Fruit fly (Drosophila melanogaster) whole organism, embryonic: Measurements from ENCODE around the gene Hr4.

Experiments
- ATbp ChIP-seq: fragments of 200-800 bp; sonication (Bioruptor generic); optimal IDR thresholded peaks from 2 replicates; lab custom pipeline; 2017; ENCODE audit warnings: missing biosample characterization, mild to moderate bottlenecking, missing genetic modification characterization, missing genetic modification reagents
- Abd-B ChIP-seq: fragments of 200-800 bp; sonication (Bioruptor generic); optimal IDR thresholded peaks from 2 replicates; lab custom pipeline; 2018; ENCODE audit warnings: missing biosample characterization, mild to moderate bottlenecking, missing genetic modification characterization, moderate library complexity
- Atf3 ChIP-seq: fragments of 200-800 bp; sonication (Bioruptor generic); optimal IDR thresholded peaks from 3 replicates; lab custom pipeline; 2016; ENCODE audit warnings: missing biosample characterization, missing genetic modification characterization
- BEAF-32 ChIP-seq: fragments of 200-800 bp; sonication (Bioruptor generic); optimal IDR thresholded peaks from 3 replicates; lab custom pipeline; 2017; ENCODE audit warnings: missing biosample characterization, missing genetic modification characterization, mild to moderate bottlenecking, moderate library complexity, missing genetic modification reagents
- CG10654 ChIP-seq: fragments of 200-800 bp; sonication (Bioruptor generic); optimal IDR thresholded peaks from 2 replicates; lab custom pipeline; 2016; ENCODE audit warnings: missing biosample characterization, missing genetic modification characterization
- CG10979 ChIP-seq: fragments of 200-800 bp; sonication (Bioruptor generic); optimal IDR thresholded peaks from 2 replicates; lab custom pipeline; 2018; ENCODE audit warnings: missing biosample characterization, mild to moderate bottlenecking, missing genetic modification characterization, moderate library complexity
- CG11560 ChIP-seq: fragments of 200-800 bp; sonication (Bioruptor generic); IDR thresholded peaks from 3 replicates; pipeline ENCODE4 v1.3.6; 2022; ENCODE audit warnings: missing biosample characterization, missing genetic modification characterization
- CG11723 ChIP-seq: fragments of 200-800 bp; sonication (Bioruptor generic); optimal IDR thresholded peaks from 2 replicates; lab custom pipeline; 2017; ENCODE audit warnings: missing biosample characterization, mild to moderate bottlenecking, missing genetic modification characterization
- CG12219 ChIP-seq: fragments of 200-800 bp; sonication (Bioruptor generic); optimal IDR thresholded peaks from 3 replicates; lab custom pipeline; 2018; ENCODE audit warnings: missing biosample characterization, mild to moderate bottlenecking, missing genetic modification characterization
- CG15601 ChIP-seq: fragments of 200-800 bp; sonication (Bioruptor generic); optimal IDR thresholded peaks from 3 replicates; lab custom pipeline; 2019; ENCODE audit warnings: missing biosample characterization, mild to moderate bottlenecking, missing genetic modification characterization, moderate library complexity
- CG16813 ChIP-seq: fragments of 200-800 bp; sonication (Bioruptor generic); IDR thresholded peaks from 3 replicates; pipeline ENCODE4 v1.3.6; 2022; ENCODE audit warnings: missing biosample characterization, missing genetic modification characterization; ENCODE audit not compliant: partially characterized antibody
- CG16863 ChIP-seq: fragments of 200-800 bp; sonication (Bioruptor generic); optimal IDR thresholded peaks from 3 replicates; lab custom pipeline; 2016; ENCODE audit warnings: missing biosample characterization, missing genetic modification characterization
- CG17186 ChIP-seq: fragments of 200-800 bp; sonication (Bioruptor generic); optimal IDR thresholded peaks from 3 replicates; lab custom pipeline; 2017; ENCODE audit warnings: missing biosample characterization, missing genetic modification reagents, missing genetic modification characterization
- CG17829 ChIP-seq: fragments of 200-800 bp; optimal IDR thresholded peaks from 2 replicates; lab custom pipeline; 2019; ENCODE audit warnings: missing biosample characterization, mild to moderate bottlenecking, missing genetic modification characterization, moderate library complexity
- CG31224 ChIP-seq: fragments of 200-800 bp; sonication (Bioruptor generic); IDR thresholded peaks from 2 replicates; pipeline ENCODE4 v1.3.6; 2022; ENCODE audit warnings: missing biosample characterization, missing genetic modification characterization
- CG3847 ChIP-seq: fragments of 200-800 bp; sonication (Bioruptor generic); IDR thresholded peaks from 2 replicates; pipeline ENCODE4 v1.3.6; 2022; ENCODE audit warnings: missing biosample characterization, missing genetic modification characterization
- CG4282 ChIP-seq: fragments of 200-800 bp; sonication (Bioruptor generic); optimal IDR thresholded peaks from 2 replicates; lab custom pipeline; 2016; ENCODE audit warnings: missing biosample characterization, missing genetic modification characterization
- CG6654 ChIP-seq: fragments of 200-800 bp; sonication (Bioruptor generic); optimal IDR thresholded peaks from 2 replicates; lab custom pipeline; 2017; ENCODE audit warnings: missing biosample characterization, mild to moderate bottlenecking, missing genetic modification characterization
- CG6689 ChIP-seq: fragments of 200-800 bp; sonication (Bioruptor generic); IDR thresholded peaks from 2 replicates; pipeline ENCODE4 v1.3.6; 2022; ENCODE audit warnings: missing biosample characterization, missing genetic modification characterization
- CG7963 ChIP-seq: fragments of 200-800 bp; sonication (Bioruptor generic); IDR thresholded peaks from 3 replicates; pipeline ENCODE4 v1.3.6; 2022; ENCODE audit warnings: missing biosample characterization, missing genetic modification characterization; ENCODE audit not compliant: partially characterized antibody
- CG8281 ChIP-seq: fragments of 200-800 bp; sonication (Bioruptor generic); optimal IDR thresholded peaks from 2 replicates; lab custom pipeline; 2018; ENCODE audit warnings: missing biosample characterization, mild to moderate bottlenecking, missing genetic modification characterization, moderate library complexity
- Doc2 ChIP-seq: fragments of 200-800 bp; sonication (Bioruptor generic); IDR thresholded peaks from 2 replicates; pipeline ENCODE4 v1.3.6; 2022; ENCODE audit warnings: missing biosample characterization, missing genetic modification characterization
- Hey ChIP-seq: fragments of 200-800 bp; sonication (Bioruptor generic); optimal IDR thresholded peaks from 3 replicates; lab custom pipeline; 2018; ENCODE audit warnings: missing biosample characterization, mild to moderate bottlenecking, missing genetic modification characterization
- Lhr ChIP-seq: fragments of 200-800 bp; sonication (Bioruptor generic); optimal IDR thresholded peaks from 3 replicates; lab custom pipeline; 2017; ENCODE audit warnings: mild to moderate bottlenecking, missing biosample characterization, missing genetic modification reagents, missing genetic modification characterization
- Max ChIP-seq: fragments of 200-800 bp; sonication (Bioruptor generic); optimal IDR thresholded peaks from 2 replicates; lab custom pipeline; 2016; ENCODE audit warnings: missing biosample characterization, mild to moderate bottlenecking, missing genetic modification characterization
- Neu2 ChIP-seq: fragments of 200-800 bp; sonication (Bioruptor generic); optimal IDR thresholded peaks from 3 replicates; lab custom pipeline; 2016; ENCODE audit warnings: missing biosample characterization, missing genetic modification characterization, borderline replicate concordance
- Oli ChIP-seq: fragments of 200-800 bp; sonication (Bioruptor generic); optimal IDR thresholded peaks from 2 replicates; lab custom pipeline; 2018; ENCODE audit warnings: missing biosample characterization, mild to moderate bottlenecking, missing genetic modification characterization, moderate library complexity
- Side ChIP-seq: fragments of 200-800 bp; sonication (Bioruptor generic); optimal IDR thresholded peaks from 2 replicates; lab custom pipeline; 2016; ENCODE audit warnings: missing biosample characterization, missing genetic modification characterization
- Sox102F ChIP-seq: fragments of 200-800 bp; sonication (Bioruptor generic); optimal IDR thresholded peaks from 2 replicates; lab custom pipeline; 2018; ENCODE audit warnings: missing biosample characterization, mild to moderate bottlenecking, missing genetic modification characterization, moderate library complexity
- Usf ChIP-seq: fragments of 200-800 bp; sonication (Bioruptor generic); optimal IDR thresholded peaks from 2 replicates; lab custom pipeline; 2017; ENCODE audit warnings: missing genotype, missing biosample characterization, missing genetic modification characterization
- Xrp1 ChIP-seq: fragments of 200-800 bp; sonication (Bioruptor generic); IDR thresholded peaks from 2 replicates; pipeline ENCODE4 v1.3.6; 2022; ENCODE audit warnings: missing biosample characterization, missing genetic modification characterization
- YL-1 ChIP-seq: fragments of 200-800 bp; sonication (Bioruptor generic); optimal IDR thresholded peaks from 3 replicates; lab custom pipeline; 2017; ENCODE audit warnings: missing biosample characterization, mild to moderate bottlenecking, missing genetic modification characterization
- amos ChIP-seq: fragments of 200-800 bp; sonication (Bioruptor generic); IDR thresholded peaks from 2 replicates; pipeline ENCODE4 v1.3.6; 2022; ENCODE audit warnings: missing biosample characterization, missing genetic modification characterization; ENCODE audit not compliant: partially characterized antibody
- ara ChIP-seq: fragments of 200-800 bp; sonication (Bioruptor generic); IDR thresholded peaks from 2 replicates; pipeline ENCODE4 v1.3.6; 2022; ENCODE audit warnings: missing biosample characterization, missing genetic modification characterization
- ase ChIP-seq: fragments of 200-800 bp; sonication (Bioruptor generic); IDR thresholded peaks from 3 replicates; pipeline ENCODE4 v1.3.6; 2022; ENCODE audit warnings: missing biosample characterization, missing genetic modification characterization
- chinmo ChIP-seq: fragments of 200-800 bp; sonication (Bioruptor generic); IDR thresholded peaks from 4 replicates; pipeline ENCODE4 v1.3.6; 2022; ENCODE audit warnings: missing biosample characterization, missing genetic modification characterization; ENCODE audit not compliant: partially characterized antibody
- dmrt11E ChIP-seq: fragments of 200-800 bp; sonication (Bioruptor generic); optimal IDR thresholded peaks from 3 replicates; lab custom pipeline; 2018; ENCODE audit warnings: missing biosample characterization, mild to moderate bottlenecking, missing genetic modification characterization, moderate library complexity
- fu2 ChIP-seq: fragments of 200-800 bp; sonication (Bioruptor generic); optimal IDR thresholded peaks from 2 replicates; lab custom pipeline; 2016; ENCODE audit warnings: missing biosample characterization, missing genetic modification characterization
- gce ChIP-seq: fragments of 200-800 bp; sonication (Bioruptor generic); IDR thresholded peaks from 3 replicates; pipeline ENCODE4 v1.3.6; 2022; ENCODE audit warnings: missing biosample characterization, missing genetic modification characterization
- ken ChIP-seq: fragments of 200-800 bp; sonication (Bioruptor generic); IDR thresholded peaks from 3 replicates; pipeline ENCODE4 v1.3.6; 2022; ENCODE audit warnings: missing biosample characterization, missing genetic modification characterization
- lab ChIP-seq: fragments of 200-800 bp; sonication (Bioruptor generic); optimal IDR thresholded peaks from 3 replicates; lab custom pipeline; 2017; ENCODE audit warnings: missing biosample characterization, missing genetic modification characterization, mild to moderate bottlenecking, moderate library complexity, missing genetic modification reagents
- oc ChIP-seq: fragments of 200-800 bp; sonication (Bioruptor generic); optimal IDR thresholded peaks from 2 replicates; lab custom pipeline; 2018; ENCODE audit warnings: missing biosample characterization, mild to moderate bottlenecking, missing genetic modification characterization, moderate library complexity
- pb ChIP-seq: fragments of 200-800 bp; sonication (Bioruptor generic); optimal IDR thresholded peaks from 3 replicates; lab custom pipeline; 2016; ENCODE audit warnings: missing biosample characterization, missing genetic modification characterization
- run ChIP-seq: fragments of 200-800 bp; sonication (Bioruptor generic); optimal IDR thresholded peaks from 3 replicates; lab custom pipeline; 2018; ENCODE audit warnings: missing biosample characterization, mild to moderate bottlenecking, missing genetic modification characterization
- shn ChIP-seq: fragments of 200-800 bp; sonication (Bioruptor generic); optimal IDR thresholded peaks from 3 replicates; lab custom pipeline; 2016; ENCODE audit warnings: missing biosample characterization, missing genetic modification characterization
- sim ChIP-seq: fragments of 200-800 bp; sonication (Bioruptor generic); IDR thresholded peaks from 2 replicates; pipeline ENCODE4 v1.3.6; 2022; ENCODE audit warnings: missing biosample characterization, missing genetic modification characterization
- tx ChIP-seq: fragments of 200-800 bp; sonication (Bioruptor generic); optimal IDR thresholded peaks from 2 replicates; lab custom pipeline; 2016; ENCODE audit warnings: missing biosample characterization, missing genetic modification characterization
- zfh2 ChIP-seq: fragments of 200-800 bp; sonication (Bioruptor generic); optimal IDR thresholded peaks from 2 replicates; lab custom pipeline; 2016; ENCODE audit warnings: missing biosample characterization, missing genetic modification characterization

The Hr4 gene

DNA sequence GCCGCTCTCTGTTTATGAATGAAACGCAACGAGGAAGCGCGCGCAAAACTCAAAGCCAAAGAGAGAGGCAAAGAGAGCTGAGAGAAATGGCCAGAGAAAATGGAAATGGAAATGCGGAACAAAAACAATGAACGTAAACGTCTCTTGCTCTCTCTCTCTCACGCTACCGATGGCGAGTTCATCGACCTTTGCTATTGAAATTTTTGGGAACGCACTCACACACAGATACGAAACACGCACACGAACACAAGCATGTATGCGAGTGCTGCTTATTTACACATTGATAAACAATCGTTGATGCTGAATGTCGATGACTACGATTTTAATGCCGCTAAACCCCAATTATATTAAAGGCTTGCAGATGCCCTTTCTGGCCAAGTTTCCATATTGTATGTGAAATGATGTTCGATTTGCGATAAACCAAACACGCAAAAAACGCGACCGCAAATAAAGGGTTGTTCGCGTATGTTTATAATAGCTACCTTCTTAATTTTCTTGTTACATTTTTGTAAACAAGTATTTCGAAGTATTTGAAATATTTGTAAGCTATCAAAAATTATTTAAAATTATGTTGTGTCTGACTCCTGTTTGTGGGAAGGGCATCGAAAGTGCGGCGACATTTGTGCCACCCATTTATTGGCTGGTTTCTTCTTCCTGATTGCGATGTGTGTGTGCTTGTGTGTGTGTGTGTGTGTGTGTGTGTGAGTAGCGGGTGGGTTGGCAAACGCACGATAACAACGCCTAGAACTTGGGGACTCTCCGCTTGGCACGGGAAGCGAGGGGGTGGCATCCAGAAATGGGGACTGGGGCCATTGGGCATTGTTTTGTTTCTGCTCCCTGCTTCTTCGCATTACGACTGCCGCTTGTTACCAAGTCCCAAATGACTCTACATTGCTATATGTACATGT lies 1.9 kb downstream of the Hr4 start (continued):
- TF ChIP-seq Side (GFP tag; lab: Kevin White, UChicago) (peak; percentile 62), CG10979 (tag; lab: Kevin White, UChicago) (peak; percentile 88), pb (GFP tag; lab: Kevin White, UChicago) (peak; percentile 76), CG17186 (peak; percentile 25), CG16813 (GFP tag; lab: Robert Waterston, UW) (no peak), ken (GFP tag; lab: Robert Waterston, UW) (no peak), Sox102F (GFP tag; lab: Kevin White, UChicago) (peak; percentile 78), CG17829 (peak; percentile 66), ara (GFP tag; lab: Robert Waterston, UW) (no peak), CG10654 (GFP tag; lab: Kevin White, UChicago) (peak; percentile 44), CG6654 (GFP tag; lab: Kevin White, UChicago) (peak; percentile 51), BEAF-32 (GFP tag; lab: Kevin White, UChicago) (no peak), CG11723 (peak; percentile 50), YL-1 (GFP tag; lab: Kevin White, UChicago) (no peak), CG8281 (tag; lab: Kevin White, UChicago) (peak; percentile 32), gce (GFP tag; lab: Robert Waterston, UW) (0 out of 3 replicates have a peak, but pooled peaks have one; percentile 5), CG31224 (0 out of 2 replicates have a peak, but pooled peaks have one; percentile 7), Abd-B (GFP tag; lab: Kevin White, UChicago) (peak; percentile 76), CG15601 (tag; lab: Kevin White, UChicago) (peak; percentile 84), amos (no peak), CG16863 (GFP tag; lab: Kevin White, UChicago) (peak; percentile 77), CG4282 (GFP tag; lab: Kevin White, UChicago) (no peak), sim (no peak), lab (GFP tag; lab: Kevin White, UChicago) (peak; percentile 61), CG12219 (GFP tag; lab: Kevin White, UChicago) (peak; percentile 63), CG7963 (GFP tag; lab: Robert Waterston, UW) (no peak), zfh2 (GFP tag; lab: Kevin White, UChicago) (peak; percentile 52), CG3847 (GFP tag; lab: Robert Waterston, UW) (peak; percentile 42), Xrp1 (GFP tag; lab: Robert Waterston, UW) (peak; percentile 65), Doc2 (GFP tag; lab: Robert Waterston, UW) (no peak), Neu2 (GFP tag; lab: Kevin White, UChicago) (peak; percentile 13), Usf (peak; percentile 71), ATbp (GFP tag; lab: Kevin White, UChicago) (peak; percentile 79), dmrt11E (tag; lab: Kevin White, UChicago) (peak; percentile 77), CG11560 (tag; lab: Robert Waterston, UW) (no peak), Atf3 (GFP tag; lab: Kevin White, UChicago) (peak; percentile 38), oc (tag; lab: Kevin White, UChicago) (peak; percentile 47), tx (GFP tag; lab: Kevin White, UChicago) (peak; percentile 42), CG6689 (GFP tag; lab: Robert Waterston, UW) (peak; percentile 46), Max (GFP tag; lab: Kevin White, UChicago) (peak; percentile 43), shn (GFP tag; lab: Kevin White, UChicago) (peak; percentile 71), chinmo (GFP tag; lab: Robert Waterston, UW) (0 out of 4 replicates have a peak, but pooled peaks have one; percentile 31), Hey (tag; lab: Kevin White, UChicago) (no peak), Oli (tag; lab: Kevin White, UChicago) (peak; percentile 85), fu2 (peak; percentile 40), Lhr (peak; percentile 28), run (tag; lab: Kevin White, UChicago) (peak; percentile 69), ase (GFP tag; lab: Robert Waterston, UW) (peak; percentile 14; the same call in 1 of the 3 replicates)
